Worm (Caenorhabditis elegans) whole organism, L4/young adult: ENCODE measurements around the gene H42K12.3.

ENCODE experiments used
- dao-5 ChIP-seq: sonication (generic microtip); optimal IDR thresholded peaks from 2 replicates; lab custom pipeline; 2016; ENCODE audit warnings: missing genotype, missing genetic modification characterization, moderate library complexity, missing compliant biosample characterization
- him-1 ChIP-seq: sonication (generic microtip); optimal IDR thresholded peaks from 2 replicates; lab custom pipeline; 2016; ENCODE audit warnings: missing genotype, missing genetic modification reagents, missing genetic modification characterization, missing compliant biosample characterization

- TF ChIP-seq dao-5 (tag; lab: Kevin White, UChicago): no peak
- no peak for TF ChIP-seq him-1 (tag; lab: Kevin White, UChicago)
These were observed 15.5 kb upstream of the H42K12.3 start for ce11 chrX:1295713-1296112.
